Fruit fly (Drosophila melanogaster) whole organism, embryonic: Measurements from ENCODE around the gene MEP-1.

Experiments
- CG10366 ChIP-seq: fragments of 200-800 bp; sonication (Bioruptor generic); IDR thresholded peaks from 2 replicates; pipeline ENCODE4 v1.3.6; 2022; ENCODE audit warnings: missing biosample characterization, missing genetic modification characterization
- CG10431 ChIP-seq: fragments of 200-800 bp; sonication (Bioruptor generic); optimal IDR thresholded peaks from 3 replicates; lab custom pipeline; 2018; ENCODE audit warnings: missing biosample characterization, mild to moderate bottlenecking, missing genetic modification characterization
- CG11085 ChIP-seq: fragments of 200-800 bp; sonication (Bioruptor generic); IDR thresholded peaks from 2 replicates; pipeline ENCODE4 v1.3.6; 2022; ENCODE audit warnings: missing biosample characterization, missing genetic modification characterization
- CG11695 ChIP-seq: fragments of 200-800 bp; sonication (Bioruptor generic); IDR thresholded peaks from 3 replicates; pipeline ENCODE4 v1.3.6; 2022; ENCODE audit warnings: missing biosample characterization, missing genetic modification characterization
- CG12659 ChIP-seq: fragments of 200-800 bp; sonication (Bioruptor generic); optimal IDR thresholded peaks from 3 replicates; lab custom pipeline; 2017; ENCODE audit warnings: mild to moderate bottlenecking, missing biosample characterization, missing genetic modification reagents, missing genetic modification characterization
- CG13624 ChIP-seq: fragments of 200-800 bp; sonication (Bioruptor generic); optimal IDR thresholded peaks from 2 replicates; lab custom pipeline; 2016; ENCODE audit warnings: missing biosample characterization, missing genetic modification characterization
- CG14441 ChIP-seq: fragments of 200-800 bp; sonication (Bioruptor generic); IDR thresholded peaks from 2 replicates; pipeline ENCODE4 v1.3.6; 2022; ENCODE audit warnings: missing biosample characterization, missing genetic modification characterization
- CG1529 ChIP-seq: fragments of 200-800 bp; sonication (Bioruptor generic); optimal IDR thresholded peaks from 3 replicates; lab custom pipeline; 2018; ENCODE audit warnings: missing biosample characterization, missing genetic modification characterization
- CG1602 ChIP-seq: fragments of 200-800 bp; sonication (Bioruptor generic); optimal IDR thresholded peaks from 3 replicates; lab custom pipeline; 2016; ENCODE audit warnings: missing biosample characterization, missing genetic modification characterization
- CG17829 ChIP-seq: fragments of 200-800 bp; optimal IDR thresholded peaks from 2 replicates; lab custom pipeline; 2019; ENCODE audit warnings: missing biosample characterization, mild to moderate bottlenecking, missing genetic modification characterization, moderate library complexity
- CG1792 ChIP-seq: fragments of 200-800 bp; sonication (Bioruptor generic); optimal IDR thresholded peaks from 2 replicates; lab custom pipeline; 2016; ENCODE audit warnings: missing biosample characterization, missing genetic modification characterization
- CG2889 ChIP-seq: fragments of 200-800 bp; sonication (Bioruptor generic); IDR thresholded peaks from 3 replicates; pipeline ENCODE4 v1.3.6; 2022; ENCODE audit warnings: missing biosample characterization, missing genetic modification characterization
- CG32532 ChIP-seq: fragments of 200-800 bp; sonication (Bioruptor generic); IDR thresholded peaks from 2 replicates; pipeline ENCODE4 v1.3.6; 2022; ENCODE audit warnings: missing biosample characterization, missing genetic modification characterization
- CG6175 ChIP-seq: fragments of 200-800 bp; sonication (Bioruptor generic); IDR thresholded peaks from 3 replicates; pipeline ENCODE4 v1.3.6; 2022; ENCODE audit warnings: missing biosample characterization, missing genetic modification characterization
- CG6791 ChIP-seq: fragments of 200-800 bp; sonication (Bioruptor generic); IDR thresholded peaks from 3 replicates; pipeline ENCODE4 v1.3.6; 2022; ENCODE audit warnings: missing biosample characterization, missing genetic modification characterization; ENCODE audit not compliant: partially characterized antibody
- CG7357 ChIP-seq: fragments of 200-800 bp; sonication (Bioruptor generic); IDR thresholded peaks from 3 replicates; pipeline ENCODE4 v1.3.6; 2022; ENCODE audit warnings: missing biosample characterization, missing genetic modification characterization
- CG7556 ChIP-seq: fragments of 200-800 bp; sonication (Bioruptor generic); optimal IDR thresholded peaks from 2 replicates; lab custom pipeline; 2017; ENCODE audit warnings: missing biosample characterization, mild to moderate bottlenecking, missing genetic modification characterization
- CG8089 ChIP-seq: fragments of 200-800 bp; sonication (Bioruptor generic); optimal IDR thresholded peaks from 3 replicates; lab custom pipeline; 2016; ENCODE audit warnings: missing biosample characterization, missing genetic modification characterization
- CG9215 ChIP-seq: fragments of 200-800 bp; sonication (Bioruptor generic); IDR thresholded peaks from 2 replicates; pipeline ENCODE4 v1.3.6; 2022; ENCODE audit warnings: missing biosample characterization, missing genetic modification characterization
- CG9727 ChIP-seq: fragments of 200-800 bp; sonication (Bioruptor generic); optimal IDR thresholded peaks from 3 replicates; lab custom pipeline; 2017; ENCODE audit warnings: missing biosample characterization, mild to moderate bottlenecking, missing genetic modification characterization
- CTCF ChIP-seq: fragments of 200-800 bp; sonication (Bioruptor generic); optimal IDR thresholded peaks from 2 replicates; lab custom pipeline; 2017; ENCODE audit warnings: missing biosample characterization, mild to moderate bottlenecking, missing genetic modification characterization, moderate library complexity
- CoRest ChIP-seq: fragments of 200-800 bp; sonication (Bioruptor generic); optimal IDR thresholded peaks from 3 replicates; lab custom pipeline; 2018; ENCODE audit warnings: missing biosample characterization, mild to moderate bottlenecking, missing genetic modification characterization, moderate library complexity
- CrebB ChIP-seq: fragments of 200-800 bp; sonication (Bioruptor generic); optimal IDR thresholded peaks from 3 replicates; lab custom pipeline; 2018; ENCODE audit warnings: missing biosample characterization, mild to moderate bottlenecking, missing genetic modification characterization
- E2f2 ChIP-seq: fragments of 200-800 bp; sonication (Bioruptor generic); IDR thresholded peaks from 2 replicates; pipeline ENCODE4 v1.3.6; 2022; ENCODE audit warnings: missing biosample characterization, missing genetic modification characterization
- Hr78 ChIP-seq, 2 experiments: fragments of 200-800 bp in 1 of 2; fragments of >200 bp in 1 of 2; sonication (Bioruptor generic) in 1 of 2; optimal IDR thresholded peaks; 2 replicates each; lab custom pipeline; 2017 to 2019; ENCODE audit warnings: missing biosample characterization in 2 of 2, missing genetic modification characterization in 2 of 2, mild to moderate bottlenecking in 1 of 2, moderate library complexity in 1 of 2
- MESR4 ChIP-seq: fragments of 200-800 bp; sonication (Bioruptor generic); optimal IDR thresholded peaks from 2 replicates; lab custom pipeline; 2018; ENCODE audit warnings: missing biosample characterization, mild to moderate bottlenecking, missing genetic modification characterization, moderate library complexity
- Med ChIP-seq: fragments of 200-800 bp; sonication (Bioruptor generic); peaks from one replicate; lab custom pipeline; 2016; ENCODE audit warnings: missing biosample characterization, missing genetic modification characterization, mild to moderate bottlenecking, inconsistent platforms, moderate library complexity
- NFAT ChIP-seq: fragments of 200-800 bp; sonication (Bioruptor generic); IDR thresholded peaks from 2 replicates; pipeline ENCODE4 v1.3.6; 2022; ENCODE audit warnings: missing biosample characterization, missing genetic modification characterization
- NfI ChIP-seq: fragments of 200-800 bp; sonication (Bioruptor generic); optimal IDR thresholded peaks from 3 replicates; lab custom pipeline; 2018; ENCODE audit warnings: missing biosample characterization, mild to moderate bottlenecking, missing genetic modification characterization, moderate library complexity
- Oli ChIP-seq: fragments of 200-800 bp; sonication (Bioruptor generic); optimal IDR thresholded peaks from 2 replicates; lab custom pipeline; 2018; ENCODE audit warnings: missing biosample characterization, mild to moderate bottlenecking, missing genetic modification characterization, moderate library complexity
- Opbp ChIP-seq: fragments of 200-800 bp; sonication (Bioruptor generic); IDR thresholded peaks from 3 replicates; pipeline ENCODE4 v1.3.6; 2022; ENCODE audit warnings: missing biosample characterization, missing genetic modification characterization; ENCODE audit not compliant: partially characterized antibody
- YL-1 ChIP-seq: fragments of 200-800 bp; sonication (Bioruptor generic); optimal IDR thresholded peaks from 3 replicates; lab custom pipeline; 2017; ENCODE audit warnings: missing biosample characterization, mild to moderate bottlenecking, missing genetic modification characterization
- br ChIP-seq: fragments of >200 bp; optimal IDR thresholded peaks from 2 replicates; lab custom pipeline; 2017
- chinmo ChIP-seq: fragments of 200-800 bp; sonication (Bioruptor generic); IDR thresholded peaks from 4 replicates; pipeline ENCODE4 v1.3.6; 2022; ENCODE audit warnings: missing biosample characterization, missing genetic modification characterization; ENCODE audit not compliant: partially characterized antibody
- dm ChIP-seq: fragments of 200-800 bp; sonication (Bioruptor generic); optimal IDR thresholded peaks from 3 replicates; lab custom pipeline; 2016; ENCODE audit warnings: missing biosample characterization, missing genetic modification characterization
- dmrt99B ChIP-seq: fragments of 200-800 bp; sonication (Bioruptor generic); optimal IDR thresholded peaks from 2 replicates; lab custom pipeline; 2018; ENCODE audit warnings: missing biosample characterization, mild to moderate bottlenecking, missing genetic modification characterization, moderate library complexity
- dpn ChIP-seq, 2 experiments: fragments of 200-800 bp; sonication (Bioruptor generic); optimal IDR thresholded peaks; 3 replicates each; lab custom pipeline; 2016; ENCODE audit warnings: missing biosample characterization in 2 of 2, missing genetic modification characterization in 2 of 2
- ems ChIP-seq: fragments of 200-800 bp; sonication (Bioruptor generic); optimal IDR thresholded peaks from 3 replicates; lab custom pipeline; 2016; ENCODE audit warnings: missing biosample characterization, missing genetic modification characterization
- ken ChIP-seq: fragments of 200-800 bp; sonication (Bioruptor generic); IDR thresholded peaks from 3 replicates; pipeline ENCODE4 v1.3.6; 2022; ENCODE audit warnings: missing biosample characterization, missing genetic modification characterization
- nerfin-2 ChIP-seq: fragments of 200-800 bp; sonication (Bioruptor generic); IDR thresholded peaks from 2 replicates; pipeline ENCODE4 v1.3.6; 2022; ENCODE audit warnings: missing biosample characterization, missing genetic modification characterization; ENCODE audit not compliant: partially characterized antibody
- phol ChIP-seq: fragments of 200-800 bp; sonication (Bioruptor generic); optimal IDR thresholded peaks from 3 replicates; lab custom pipeline; 2018; ENCODE audit warnings: missing biosample characterization, mild to moderate bottlenecking, missing genetic modification characterization, moderate library complexity
- pnt ChIP-seq: fragments of 200-800 bp; sonication (Bioruptor generic); optimal IDR thresholded peaks from 3 replicates; lab custom pipeline; 2016; ENCODE audit warnings: missing biosample characterization, missing genetic modification characterization
- run ChIP-seq: fragments of 200-800 bp; sonication (Bioruptor generic); optimal IDR thresholded peaks from 3 replicates; lab custom pipeline; 2018; ENCODE audit warnings: missing biosample characterization, mild to moderate bottlenecking, missing genetic modification characterization
- sens ChIP-seq: fragments of 200-800 bp; sonication (Bioruptor generic); peaks from one replicate; lab custom pipeline; 2016; ENCODE audit warnings: missing biosample characterization, missing genetic modification characterization
- sim ChIP-seq: fragments of 200-800 bp; sonication (Bioruptor generic); IDR thresholded peaks from 2 replicates; pipeline ENCODE4 v1.3.6; 2022; ENCODE audit warnings: missing biosample characterization, missing genetic modification characterization
- sr ChIP-seq: fragments of 200-800 bp; sonication (Bioruptor generic); IDR thresholded peaks from 3 replicates; pipeline ENCODE4 v1.3.6; 2022; ENCODE audit warnings: missing biosample characterization, missing genetic modification characterization
- sug ChIP-seq: fragments of 200-800 bp; optimal IDR thresholded peaks from 2 replicates; lab custom pipeline; 2019; ENCODE audit warnings: missing biosample characterization, mild to moderate bottlenecking, missing genetic modification characterization, moderate library complexity
- vvl ChIP-seq: fragments of 200-800 bp; sonication (Bioruptor generic); IDR thresholded peaks from 2 replicates; pipeline ENCODE4 v1.3.6; 2022; ENCODE audit warnings: missing biosample characterization, missing genetic modification characterization

Gene MEP-1

dm6 chr3L:2586804-2587561 is 44.5 kb upstream of the MEP-1 start, which contains the start of gene RpL8 (continued):
- TF ChIP-seq Oli (tag; lab: Kevin White, UChicago) (peak; percentile 60), CG10431 (GFP tag; lab: Kevin White, UChicago) (peak; percentile 85), CoRest (tag; lab: Kevin White, UChicago) (peak; percentile 68), NfI (GFP tag; lab: Kevin White, UChicago) (peak; percentile 95), CG11695 (GFP tag; lab: Robert Waterston, UW) (peak; percentile 51; the same call in 2 of the 3 replicates), E2f2 (GFP tag; lab: Robert Waterston, UW) (peak; percentile 47), MESR4 (GFP tag; lab: Kevin White, UChicago) (peak; percentile 100), chinmo (GFP tag; lab: Robert Waterston, UW) (0 out of 4 replicates have a peak, but pooled peaks have one; percentile 54), Hr78 (GFP tag; optimal IDR thresholded peaks at IDR 0.05; lab: Kevin White, UChicago) (peak in 1 of 2 experiments; percentile 27), dmrt99B (tag; lab: Kevin White, UChicago) (peak; percentile 59), CG1602 (GFP tag; lab: Kevin White, UChicago) (peak; percentile 45), run (peak; percentile 30)
- TF ChIP-seq, all 482 proteins: peak for 438

dm6 chr3L:2587562-2587918 is 44.0 kb upstream of the MEP-1 start:
- TF ChIP-seq sug (tag; lab: Kevin White, UChicago) (no peak), br (lab: Kevin White, UChicago) (no peak), CG6175 (GFP tag; lab: Robert Waterston, UW) (no peak), CG17829 (tag; lab: Kevin White, UChicago) (no peak), sens (GFP tag; lab: Kevin White, UChicago) (peak; percentile 48), MESR4 (GFP tag; lab: Kevin White, UChicago) (peak; percentile 80), CG10366 (no peak), dm (GFP tag; lab: Kevin White, UChicago) (peak; percentile 38), CrebB (tag; lab: Kevin White, UChicago) (no peak), CTCF (GFP tag; lab: Kevin White, UChicago) (no peak), YL-1 (GFP tag; lab: Kevin White, UChicago) (peak; percentile 45), CG7357 (GFP tag; lab: Robert Waterston, UW) (no peak), dpn (GFP tag; optimal IDR thresholded peaks at IDR 0.05; lab: Kevin White, UChicago) (no peak), phol (tag; lab: Kevin White, UChicago) (peak; percentile 28), CG7556 (GFP tag; lab: Kevin White, UChicago) (no peak), CG1529 (GFP tag; lab: Kevin White, UChicago) (no peak), CG11085 (GFP tag; lab: Robert Waterston, UW) (no peak), CG2889 (no peak), CG12659 (GFP tag; lab: Kevin White, UChicago) (peak; percentile 54), ken (no peak), CG9215 (GFP tag; lab: Robert Waterston, UW) (no peak), sr (no peak), vvl (GFP tag; lab: Robert Waterston, UW) (no peak)

- peak; percentile 19 for TF ChIP-seq ems
- peak; percentile 7 for TF ChIP-seq CG13624 (GFP tag; lab: Kevin White, UChicago)
- TF ChIP-seq sens (GFP tag; lab: Kevin White, UChicago) = peak; percentile 78
- TF ChIP-seq CG32532 (GFP tag; lab: Robert Waterston, UW) = no peak
- no peak for TF ChIP-seq Opbp (GFP tag; lab: Robert Waterston, UW)
- TF ChIP-seq sim (GFP tag; lab: Robert Waterston, UW) = no peak
- peak; percentile 38 for TF ChIP-seq Med (GFP tag; lab: Kevin White, UChicago)
- TF ChIP-seq CG14441 (GFP tag; lab: Robert Waterston, UW) = no peak
- TF ChIP-seq CG6791 (GFP tag; lab: Robert Waterston, UW) = 0 out of 3 replicates have a peak, but pooled peaks have one; percentile 43
- peak; percentile 6 for TF ChIP-seq CG8089
- TF ChIP-seq CG1792 (GFP tag; lab: Kevin White, UChicago) = no peak
- peak; percentile 28; the same call in 1 of the 2 replicates for TF ChIP-seq NFAT (GFP tag; lab: Robert Waterston, UW)
- TF ChIP-seq nerfin-2 (GFP tag; lab: Robert Waterston, UW) = peak; percentile 38; the same call in 1 of the 2 replicates
- TF ChIP-seq CG9727 (GFP tag; lab: Kevin White, UChicago) = no peak
- peak; percentile 3 for TF ChIP-seq pnt (GFP tag; lab: Kevin White, UChicago)
Measured at dm6 chr3L:2588306-2588705, 43.2 kb upstream of the MEP-1 start.
